Fruit fly (Drosophila melanogaster): Measurements from ENCODE around the gene vri.

vri gene

dm6 chr2L:5259076-5259843, 29.5 kb upstream of the vri start:
- TF ChIP-seq noc (tag; optimal IDR thresholded peaks at IDR 0.05) = no peak

- no peak for TF ChIP-seq noc (tag; optimal IDR thresholded peaks at IDR 0.05)
Observed at dm6 chr2L:5260267-5260666, 28.5 kb upstream of the vri start.

dm6 chr2L:5261223-5261984, 27.3 kb upstream of the vri start:
- no peak for TF ChIP-seq noc (tag; optimal IDR thresholded peaks at IDR 0.05)

- no peak for TF ChIP-seq noc (tag; optimal IDR thresholded peaks at IDR 0.05)
Observed at dm6 chr2L:5263343-5264051, 25.2 kb upstream of the vri start, which contains the start of gene Cyp4ac1. TSS of gene Cyp4ac1 (plus strand) at chr2L:5264001.

dm6 chr2L:5264157-5264556, 24.6 kb upstream of the vri start:
- TF ChIP-seq noc (tag; optimal IDR thresholded peaks at IDR 0.05) = no peak

dm6 chr2L:5266092-5266491, 22.7 kb upstream of the vri start, which contains the start of gene Cyp4ac2:
TSS of gene Cyp4ac2 (plus strand) at chr2L:5266392.
- TF ChIP-seq noc (tag; optimal IDR thresholded peaks at IDR 0.05) = no peak

dm6 chr2L:5268198-5268597, 20.5 kb upstream of the vri start, which contains the start of gene Cyp4ac3:
TSS of gene Cyp4ac3 (plus strand) at chr2L:5268498.
- TF ChIP-seq noc (tag; optimal IDR thresholded peaks at IDR 0.05) = no peak

dm6 chr2L:5270215-5271071, 18.3 kb upstream of the vri start:
- no peak for TF ChIP-seq noc (tag; optimal IDR thresholded peaks at IDR 0.05)

- TF ChIP-seq noc (tag; optimal IDR thresholded peaks at IDR 0.05) = no peak
Observed at dm6 chr2L:5271081-5271480, 17.7 kb upstream of the vri start, which contains the start of gene tkv. TSS of gene tkv (minus strand) at chr2L:5271384.

dm6 chr2L:5277262-5278008, 11.3 kb upstream of the vri start:
- no peak for TF ChIP-seq noc (tag; optimal IDR thresholded peaks at IDR 0.05)

- no peak for TF ChIP-seq noc (tag; optimal IDR thresholded peaks at IDR 0.05)
Observed at dm6 chr2L:5278309-5279130, 10.2 kb upstream of the vri start, which contains the start of the genes Nin and Bub1. TSS of gene Nin (minus strand) at chr2L:5278548. TSS of gene Bub1 (plus strand) at chr2L:5278865.

dm6 chr2L:5284820-5285219, 3.9 kb upstream of the vri start:
- no peak for TF ChIP-seq noc (tag; optimal IDR thresholded peaks at IDR 0.05)

dm6 chr2L:5285860-5286259, 2.9 kb upstream of the vri start:
- TF ChIP-seq noc (tag; optimal IDR thresholded peaks at IDR 0.05) = no peak

dm6 chr2L:5286572-5286971, 2.2 kb upstream of the vri start:
- TF ChIP-seq noc (tag; optimal IDR thresholded peaks at IDR 0.05) = no peak

Data from whole organism, larva.